Fruit fly (Drosophila melanogaster) S2 (cell line): ENCODE measurements around the gene CG13700.

Experiments used
- CG8478 ChIP-seq: fragments of >200 bp; optimal IDR thresholded peaks from 2 replicates; lab custom pipeline; 2018
- CTCF ChIP-seq, 2 experiments: fragments of >200 bp; optimal IDR thresholded peaks; 2 replicates each; lab custom pipeline; 2018

DNA sequence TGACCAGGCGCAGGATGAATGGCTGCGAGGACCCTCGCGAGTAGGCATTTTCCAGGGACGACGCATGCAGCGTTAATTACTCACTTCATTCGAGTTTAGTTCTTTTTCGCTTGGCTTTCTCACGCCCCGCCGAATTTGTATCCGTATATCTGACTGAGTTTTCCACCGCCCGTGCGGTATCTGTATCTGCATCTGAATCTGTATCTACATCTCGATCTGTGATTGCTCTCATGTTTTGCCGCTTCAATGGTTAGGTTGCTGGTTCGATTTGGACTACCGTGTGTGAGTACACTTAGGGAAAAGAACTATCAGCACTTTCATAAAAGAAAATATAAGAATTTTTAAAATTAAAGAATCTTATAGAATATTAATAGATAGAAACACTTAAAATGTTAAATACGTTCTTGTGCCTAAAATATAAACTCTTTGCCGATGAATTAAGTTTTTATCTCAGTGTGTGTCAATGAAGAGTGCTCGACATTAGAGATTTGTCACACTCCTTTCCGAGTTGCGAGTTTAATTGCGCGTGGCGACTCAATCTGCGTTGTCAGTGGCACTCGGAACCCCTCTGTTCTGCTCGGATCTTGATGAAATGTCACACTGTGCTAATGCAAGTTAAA, 48.1 kb upstream of the CG13700 start:
- TF ChIP-seq CG8478 (lab: Kevin White, UChicago) = no peak
- no peak for TF ChIP-seq CTCF (optimal IDR thresholded peaks at IDR 0.05; lab: Kevin White, UChicago)
